Worm (Caenorhabditis elegans): Measurements from ENCODE around the gene git-1.

git-1 gene

ce11 chrX:10524483-10524948 lies at the start of gene git-1, which contains the start of gene mboa-7:
TSS of gene git-1 (plus strand) at chrX:10524898.
TSS of gene mboa-7 (minus strand) at chrX:10524565.
- no peak for TF ChIP-seq ref-1 (GFP tag; conservative IDR thresholded peaks at IDR 0.05)
- TF ChIP-seq ztf-29 (GFP tag; IDR thresholded peaks at IDR 0.05), result no peak
- TF ChIP-seq flt-1 (GFP tag; IDR thresholded peaks at IDR 0.05), result 0 out of 2 replicates have a peak, but pooled peaks have one; percentile 16
- no peak for TF ChIP-seq med-1 (GFP tag; optimal IDR thresholded peaks at IDR 0.05; ENCODE audit: insufficient read depth)
- TF ChIP-seq cog-1 (tag; optimal IDR thresholded peaks at IDR 0.05), result peak; percentile 62
- 0 out of 2 replicates have a peak, but pooled peaks have one; percentile 71 for TF ChIP-seq tab-1 (GFP tag; IDR thresholded peaks at IDR 0.05)
- no peak for TF ChIP-seq T22C8.4 (GFP tag; IDR thresholded peaks at IDR 0.05)
- 0 out of 2 replicates have a peak, but pooled peaks have one; percentile 45 for TF ChIP-seq ztf-23 (GFP tag; IDR thresholded peaks at IDR 0.05)

ce11 chrX:10474998-10475577 lies 49.6 kb upstream of the git-1 start, which contains the start of gene elt-4:
TSS of gene elt-4 (plus strand) at chrX:10475527.
- no peak for TF ChIP-seq klf-2 (GFP tag; conservative IDR thresholded peaks at IDR 0.05)
- no peak for TF ChIP-seq ztf-23 (GFP tag; IDR thresholded peaks at IDR 0.05)
- TF ChIP-seq tab-1 (GFP tag; IDR thresholded peaks at IDR 0.05), result no peak
- no peak for TF ChIP-seq T22C8.4 (GFP tag; IDR thresholded peaks at IDR 0.05)
- TF ChIP-seq cog-1 (tag; optimal IDR thresholded peaks at IDR 0.05), result no peak
- TF ChIP-seq med-1 (GFP tag; optimal IDR thresholded peaks at IDR 0.05; ENCODE audit: insufficient read depth), result no peak
- TF ChIP-seq ztf-29 (GFP tag; IDR thresholded peaks at IDR 0.05), result no peak
- TF ChIP-seq flt-1 (GFP tag; IDR thresholded peaks at IDR 0.05), result no peak
- no peak for TF ChIP-seq ref-1 (GFP tag; conservative IDR thresholded peaks at IDR 0.05)

ce11 chrX:10476573-10476972 lies 48.1 kb upstream of the git-1 start, which contains the start of gene C39B10.7:
TSS of gene C39B10.7 (plus strand) at chrX:10476873.
- no peak for TF ChIP-seq tab-1 (GFP tag; IDR thresholded peaks at IDR 0.05)
- no peak for TF ChIP-seq ztf-29 (GFP tag; IDR thresholded peaks at IDR 0.05)
- TF ChIP-seq ztf-23 (GFP tag; IDR thresholded peaks at IDR 0.05), result no peak
- TF ChIP-seq med-1 (GFP tag; optimal IDR thresholded peaks at IDR 0.05; ENCODE audit: insufficient read depth), result no peak
- no peak for TF ChIP-seq ref-1 (GFP tag; conservative IDR thresholded peaks at IDR 0.05)
- no peak for TF ChIP-seq cog-1 (tag; optimal IDR thresholded peaks at IDR 0.05)
- no peak for TF ChIP-seq klf-2 (GFP tag; conservative IDR thresholded peaks at IDR 0.05)
- no peak for TF ChIP-seq T22C8.4 (GFP tag; IDR thresholded peaks at IDR 0.05)
- TF ChIP-seq flt-1 (GFP tag; IDR thresholded peaks at IDR 0.05), result no peak

- no peak for TF ChIP-seq klf-2 (GFP tag; conservative IDR thresholded peaks at IDR 0.05)
- TF ChIP-seq ref-1 (GFP tag; conservative IDR thresholded peaks at IDR 0.05), result no peak
- TF ChIP-seq med-1 (GFP tag; optimal IDR thresholded peaks at IDR 0.05; ENCODE audit: insufficient read depth), result no peak
- TF ChIP-seq flt-1 (GFP tag; IDR thresholded peaks at IDR 0.05), result no peak
- no peak for TF ChIP-seq ztf-29 (GFP tag; IDR thresholded peaks at IDR 0.05)
- no peak for TF ChIP-seq T22C8.4 (GFP tag; IDR thresholded peaks at IDR 0.05)
- TF ChIP-seq ztf-23 (GFP tag; IDR thresholded peaks at IDR 0.05), result no peak
- no peak for TF ChIP-seq cog-1 (tag; optimal IDR thresholded peaks at IDR 0.05)
- no peak for TF ChIP-seq tab-1 (GFP tag; IDR thresholded peaks at IDR 0.05)
Observed at ce11 chrX:10477172-10477985, 47.3 kb upstream of the git-1 start.

ce11 chrX:10479108-10479738 lies 45.5 kb upstream of the git-1 start:
- TF ChIP-seq flt-1 (GFP tag; IDR thresholded peaks at IDR 0.05) (no peak), ztf-29 (GFP tag; IDR thresholded peaks at IDR 0.05) (no peak), tab-1 (GFP tag; IDR thresholded peaks at IDR 0.05) (no peak), ref-1 (GFP tag; conservative IDR thresholded peaks at IDR 0.05) (no peak), cog-1 (tag; optimal IDR thresholded peaks at IDR 0.05) (no peak), med-1 (GFP tag; optimal IDR thresholded peaks at IDR 0.05; ENCODE audit: insufficient read depth) (no peak), klf-2 (GFP tag; conservative IDR thresholded peaks at IDR 0.05) (no peak), ztf-23 (GFP tag; IDR thresholded peaks at IDR 0.05) (no peak), T22C8.4 (GFP tag; IDR thresholded peaks at IDR 0.05) (no peak)

- TF ChIP-seq med-1 (GFP tag; optimal IDR thresholded peaks at IDR 0.05; ENCODE audit: insufficient read depth) (no peak), cog-1 (tag; optimal IDR thresholded peaks at IDR 0.05) (no peak), tab-1 (GFP tag; IDR thresholded peaks at IDR 0.05) (no peak), ref-1 (GFP tag; conservative IDR thresholded peaks at IDR 0.05) (no peak), T22C8.4 (GFP tag; IDR thresholded peaks at IDR 0.05) (no peak), klf-2 (GFP tag; conservative IDR thresholded peaks at IDR 0.05) (no peak)
Observed at ce11 chrX:10480563-10481290, 44.0 kb upstream of the git-1 start, which contains the start of gene elt-2. TSS of gene elt-2 (plus strand) at chrX:10481240.

- TF ChIP-seq ref-1 (GFP tag; conservative IDR thresholded peaks at IDR 0.05), result no peak
- TF ChIP-seq klf-2 (GFP tag; conservative IDR thresholded peaks at IDR 0.05), result no peak
- no peak for TF ChIP-seq ztf-29 (GFP tag; IDR thresholded peaks at IDR 0.05)
- no peak for TF ChIP-seq ztf-23 (GFP tag; IDR thresholded peaks at IDR 0.05)
- no peak for TF ChIP-seq cog-1 (tag; optimal IDR thresholded peaks at IDR 0.05)
- TF ChIP-seq med-1 (GFP tag; optimal IDR thresholded peaks at IDR 0.05; ENCODE audit: insufficient read depth), result no peak
- TF ChIP-seq tab-1 (GFP tag; IDR thresholded peaks at IDR 0.05), result no peak
- no peak for TF ChIP-seq T22C8.4 (GFP tag; IDR thresholded peaks at IDR 0.05)
- no peak for TF ChIP-seq flt-1 (GFP tag; IDR thresholded peaks at IDR 0.05)
Observed at ce11 chrX:10482272-10482671, 42.4 kb upstream of the git-1 start.

ce11 chrX:10485300-10485755 lies 39.4 kb upstream of the git-1 start, which contains the start of gene C33D3.3:
TSS of gene C33D3.3 (plus strand) at chrX:10485350.
- no peak for TF ChIP-seq cog-1 (tag; optimal IDR thresholded peaks at IDR 0.05)
- TF ChIP-seq T22C8.4 (GFP tag; IDR thresholded peaks at IDR 0.05), result no peak
- TF ChIP-seq ztf-29 (GFP tag; IDR thresholded peaks at IDR 0.05), result no peak
- no peak for TF ChIP-seq med-1 (GFP tag; optimal IDR thresholded peaks at IDR 0.05; ENCODE audit: insufficient read depth)
- TF ChIP-seq ref-1 (GFP tag; conservative IDR thresholded peaks at IDR 0.05), result no peak
- TF ChIP-seq ztf-23 (GFP tag; IDR thresholded peaks at IDR 0.05), result no peak
- no peak for TF ChIP-seq flt-1 (GFP tag; IDR thresholded peaks at IDR 0.05)
- TF ChIP-seq tab-1 (GFP tag; IDR thresholded peaks at IDR 0.05), result no peak
- no peak for TF ChIP-seq klf-2 (GFP tag; conservative IDR thresholded peaks at IDR 0.05)

Measured in whole organism, midembryonic.